Fruit fly (Drosophila melanogaster): ENCODE measurements around the gene CG15130.
A peak's percentile ranks its signal among the peaks of the same experiment; 100 is the strongest.

Gene CG15130

dm6 chr2L:20464385-20464784 lies 39.9 kb upstream of the CG15130 start (continued):
- peak; percentile 23 for TF ChIP-seq CG13296 (GFP tag; optimal IDR thresholded peaks at IDR 0.05)
- TF ChIP-seq CG14710 (tag; optimal IDR thresholded peaks at IDR 0.05): peak; percentile 34
- peak; percentile 47 for TF ChIP-seq Lpt (GFP tag; optimal IDR thresholded peaks at IDR 0.05)
- peak; percentile 37 for TF ChIP-seq Dp (GFP tag; optimal IDR thresholded peaks at IDR 0.05)
- peak; percentile 94 for TF ChIP-seq CTCF (GFP tag; optimal IDR thresholded peaks at IDR 0.05)
- peak; percentile 79 for TF ChIP-seq Med (GFP tag)
- TF ChIP-seq Fer3 (tag; optimal IDR thresholded peaks at IDR 0.05): peak; percentile 6
- TF ChIP-seq CG2712 (tag; optimal IDR thresholded peaks at IDR 0.05): peak; percentile 42
- TF ChIP-seq CG17361 (GFP tag; IDR thresholded peaks at IDR 0.05): 0 out of 3 replicates have a peak, but pooled peaks have one; percentile 21
- TF ChIP-seq CG11398 (GFP tag; optimal IDR thresholded peaks at IDR 0.05): no peak
- 0 out of 2 replicates have a peak, but pooled peaks have one; percentile 17 for TF ChIP-seq chm (GFP tag; IDR thresholded peaks at IDR 0.05)
- TF ChIP-seq Hmr (GFP tag; optimal IDR thresholded peaks at IDR 0.05): peak; percentile 31
- peak; percentile 28 for TF ChIP-seq bcd (GFP tag; optimal IDR thresholded peaks at IDR 0.05)
- peak; percentile 10 for TF ChIP-seq Sox100B (GFP tag; optimal IDR thresholded peaks at IDR 0.05)
- TF ChIP-seq pita (GFP tag; optimal IDR thresholded peaks at IDR 0.05): peak; percentile 1
- TF ChIP-seq CG6791 (GFP tag; IDR thresholded peaks at IDR 0.05; ENCODE audit: partially characterized antibody): peak; percentile 64
- no peak for TF ChIP-seq CG16863 (GFP tag; optimal IDR thresholded peaks at IDR 0.05)
- peak; percentile 61 for TF ChIP-seq CG6254 (GFP tag; optimal IDR thresholded peaks at IDR 0.05)
- peak; percentile 26 for TF ChIP-seq Xbp1 (GFP tag; optimal IDR thresholded peaks at IDR 0.05)
- TF ChIP-seq CG9817 (tag; optimal IDR thresholded peaks at IDR 0.05): peak; percentile 3
- TF ChIP-seq twi (tag; optimal IDR thresholded peaks at IDR 0.05): peak; percentile 13
- TF ChIP-seq sug (tag; optimal IDR thresholded peaks at IDR 0.05): peak; percentile 37
- TF ChIP-seq Asciz (GFP tag; optimal IDR thresholded peaks at IDR 0.05): peak; percentile 28
- peak; percentile 33 for TF ChIP-seq Dek (tag; optimal IDR thresholded peaks at IDR 0.05)
- TF ChIP-seq CG17385 (GFP tag; optimal IDR thresholded peaks at IDR 0.05): peak; percentile 26
- peak; percentile 59 for TF ChIP-seq NfI (GFP tag; optimal IDR thresholded peaks at IDR 0.05)
- peak; percentile 4 for TF ChIP-seq CG6765 (GFP tag; optimal IDR thresholded peaks at IDR 0.05)
- TF ChIP-seq CG9932 (GFP tag; IDR thresholded peaks at IDR 0.05): peak; percentile 17; the same call in 1 of the 2 replicates
- TF ChIP-seq CG2678 (tag; optimal IDR thresholded peaks at IDR 0.05): peak; percentile 30
- peak; percentile 33 for TF ChIP-seq CG15269 (tag; optimal IDR thresholded peaks at IDR 0.05)
- TF ChIP-seq Rfx (GFP tag; IDR thresholded peaks at IDR 0.05): 0 out of 2 replicates have a peak, but pooled peaks have one; percentile 40
- TF ChIP-seq CG14860 (GFP tag; IDR thresholded peaks at IDR 0.05; ENCODE audit: partially characterized antibody): peak; percentile 26; the same call in 1 of the 3 replicates
- TF ChIP-seq CG4424 (GFP tag; optimal IDR thresholded peaks at IDR 0.05): peak; percentile 49
- TF ChIP-seq CG16813 (GFP tag; IDR thresholded peaks at IDR 0.05; ENCODE audit: partially characterized antibody): peak; percentile 48; the same call in 2 of the 3 replicates
- no peak for TF ChIP-seq Usf (GFP tag; optimal IDR thresholded peaks at IDR 0.05)
- TF ChIP-seq CG15601 (tag; optimal IDR thresholded peaks at IDR 0.05): peak; percentile 18
- TF ChIP-seq CG4730 (GFP tag; IDR thresholded peaks at IDR 0.05): 0 out of 2 replicates have a peak, but pooled peaks have one; percentile 16
- no peak for TF ChIP-seq Hmx (GFP tag; optimal IDR thresholded peaks at IDR 0.05)
- TF ChIP-seq onecut (GFP tag; IDR thresholded peaks at IDR 0.05): peak; percentile 41
- no peak for TF ChIP-seq salm (tag; optimal IDR thresholded peaks at IDR 0.05)
- peak; percentile 27 for TF ChIP-seq CG1529 (GFP tag; optimal IDR thresholded peaks at IDR 0.05)
- peak; percentile 42 for TF ChIP-seq kah (GFP tag; optimal IDR thresholded peaks at IDR 0.05)
- TF ChIP-seq shn (GFP tag; optimal IDR thresholded peaks at IDR 0.05): no peak
- peak; percentile 8 for TF ChIP-seq CG3281 (GFP tag; optimal IDR thresholded peaks at IDR 0.05)
- peak; percentile 30; the same call in 1 of the 2 replicates for TF ChIP-seq bbx (GFP tag; IDR thresholded peaks at IDR 0.05; ENCODE audit: partially characterized antibody)
- TF ChIP-seq CG18262 (tag; optimal IDR thresholded peaks at IDR 0.05): peak; percentile 28
- TF ChIP-seq caup (GFP tag; optimal IDR thresholded peaks at IDR 0.05; ENCODE audit: severe bottlenecking): peak; percentile 12
- no peak for TF ChIP-seq CG6683 (GFP tag; optimal IDR thresholded peaks at IDR 0.05)
- peak; percentile 27; the same call in 1 of the 3 replicates for TF ChIP-seq hb (GFP tag; IDR thresholded peaks at IDR 0.05; ENCODE audit: partially characterized antibody)

Data from whole organism, embryonic.